Fruit fly (Drosophila melanogaster) whole organism, embryonic: Measurements from ENCODE around the gene H.
A peak's percentile ranks its signal among the peaks of the same experiment; 100 is the strongest.

ENCODE experiments used
- Aef1 ChIP-seq: fragments of 200-800 bp; sonication (Bioruptor generic); IDR thresholded peaks from 3 replicates; pipeline ENCODE4 v1.3.6; 2022; ENCODE audit warnings: missing biosample characterization, missing genetic modification characterization
- B-H1 ChIP-seq: fragments of 200-800 bp; sonication (Bioruptor generic); IDR thresholded peaks from 3 replicates; pipeline ENCODE4 v1.3.6; 2022; ENCODE audit warnings: missing biosample characterization, missing genetic modification characterization
- C15 ChIP-seq: fragments of 200-800 bp; sonication (Bioruptor generic); IDR thresholded peaks from 3 replicates; pipeline ENCODE4 v1.3.6; 2022; ENCODE audit warnings: missing biosample characterization, missing genetic modification characterization
- CG1024 ChIP-seq: fragments of 200-800 bp; sonication (Bioruptor generic); IDR thresholded peaks from 2 replicates; pipeline ENCODE4 v1.3.6; 2022; ENCODE audit warnings: missing biosample characterization, missing genetic modification characterization
- CG11398 ChIP-seq: fragments of 200-800 bp; sonication (Bioruptor generic); optimal IDR thresholded peaks from 2 replicates; lab custom pipeline; 2016; ENCODE audit warnings: missing biosample characterization, missing genetic modification characterization
- CG11456 ChIP-seq: fragments of 200-800 bp; sonication (Bioruptor generic); IDR thresholded peaks from 3 replicates; pipeline ENCODE4 v1.3.6; 2022; ENCODE audit warnings: missing biosample characterization, missing genetic modification characterization
- CG13424 ChIP-seq: fragments of 200-800 bp; sonication (Bioruptor generic); optimal IDR thresholded peaks from 2 replicates; lab custom pipeline; 2019; ENCODE audit warnings: missing biosample characterization, mild to moderate bottlenecking, missing genetic modification characterization, moderate library complexity
- CG13624 ChIP-seq: fragments of 200-800 bp; sonication (Bioruptor generic); optimal IDR thresholded peaks from 2 replicates; lab custom pipeline; 2016; ENCODE audit warnings: missing biosample characterization, missing genetic modification characterization
- CG14710 ChIP-seq: fragments of 200-800 bp; sonication (Bioruptor generic); optimal IDR thresholded peaks from 3 replicates; lab custom pipeline; 2019; ENCODE audit warnings: missing biosample characterization, mild to moderate bottlenecking, missing genetic modification characterization, moderate library complexity
- CG1647 ChIP-seq: fragments of 200-800 bp; sonication (Bioruptor generic); optimal IDR thresholded peaks from 3 replicates; lab custom pipeline; 2016; ENCODE audit warnings: missing biosample characterization, missing genetic modification characterization
- CG17328 ChIP-seq: fragments of 200-800 bp; sonication (Bioruptor generic); IDR thresholded peaks from 2 replicates; pipeline ENCODE4 v1.3.6; 2022; ENCODE audit warnings: missing biosample characterization, missing genetic modification characterization
- CG17829 ChIP-seq: fragments of 200-800 bp; optimal IDR thresholded peaks from 2 replicates; lab custom pipeline; 2019; ENCODE audit warnings: missing biosample characterization, mild to moderate bottlenecking, missing genetic modification characterization, moderate library complexity
- CG2116 ChIP-seq: fragments of 200-800 bp; sonication (Bioruptor generic); optimal IDR thresholded peaks from 3 replicates; lab custom pipeline; 2018; ENCODE audit warnings: missing biosample characterization, mild to moderate bottlenecking, missing genetic modification characterization
- CG2199 ChIP-seq: fragments of 200-800 bp; sonication (Bioruptor generic); IDR thresholded peaks from 3 replicates; pipeline ENCODE4 v1.3.6; 2022; ENCODE audit warnings: missing biosample characterization, missing genetic modification characterization
- CG31365 ChIP-seq: fragments of 200-800 bp; sonication (Bioruptor generic); optimal IDR thresholded peaks from 2 replicates; lab custom pipeline; 2018; ENCODE audit warnings: missing biosample characterization, mild to moderate bottlenecking, missing genetic modification characterization
- CG3281 ChIP-seq: fragments of 200-800 bp; sonication (Bioruptor generic); optimal IDR thresholded peaks from 3 replicates; lab custom pipeline; 2017; ENCODE audit warnings: missing biosample characterization, mild to moderate bottlenecking, missing genetic modification characterization
- CG5180 ChIP-seq: fragments of 200-800 bp; sonication (Bioruptor generic); optimal IDR thresholded peaks from 3 replicates; lab custom pipeline; 2017; ENCODE audit warnings: missing biosample characterization, missing genetic modification characterization, mild to moderate bottlenecking, moderate library complexity, missing genetic modification reagents
- CG6683 ChIP-seq: fragments of 200-800 bp; sonication (Bioruptor generic); optimal IDR thresholded peaks from 2 replicates; lab custom pipeline; 2017; ENCODE audit warnings: missing biosample characterization, mild to moderate bottlenecking, missing genetic modification characterization, missing genetic modification reagents
- CG8359 ChIP-seq: fragments of 200-800 bp; sonication (Bioruptor generic); optimal IDR thresholded peaks from 2 replicates; lab custom pipeline; 2017; ENCODE audit warnings: missing biosample characterization, mild to moderate bottlenecking, missing genetic modification characterization, borderline replicate concordance
- CG8388 ChIP-seq: fragments of 200-800 bp; sonication (Bioruptor generic); optimal IDR thresholded peaks from 2 replicates; lab custom pipeline; 2019; ENCODE audit warnings: missing biosample characterization, mild to moderate bottlenecking, missing genetic modification characterization, moderate library complexity
- CG8944 ChIP-seq: fragments of 200-800 bp; sonication (Bioruptor generic); optimal IDR thresholded peaks from 3 replicates; lab custom pipeline; 2016; ENCODE audit warnings: missing biosample characterization, missing genetic modification characterization
- CHES-1-like ChIP-seq: fragments of 200-800 bp; sonication (Bioruptor generic); optimal IDR thresholded peaks from 2 replicates; lab custom pipeline; 2016; ENCODE audit warnings: missing biosample characterization, missing genetic modification characterization
- CoRest ChIP-seq: fragments of 200-800 bp; sonication (Bioruptor generic); optimal IDR thresholded peaks from 3 replicates; lab custom pipeline; 2018; ENCODE audit warnings: missing biosample characterization, mild to moderate bottlenecking, missing genetic modification characterization, moderate library complexity
- Dbx ChIP-seq: fragments of 200-800 bp; sonication (Bioruptor generic); IDR thresholded peaks from 3 replicates; pipeline ENCODE4 v1.3.6; 2022; ENCODE audit warnings: missing biosample characterization, missing genetic modification characterization
- Doc2 ChIP-seq: fragments of 200-800 bp; sonication (Bioruptor generic); IDR thresholded peaks from 2 replicates; pipeline ENCODE4 v1.3.6; 2022; ENCODE audit warnings: missing biosample characterization, missing genetic modification characterization
- E2f1 ChIP-seq: fragments of 200-800 bp; sonication (Bioruptor generic); IDR thresholded peaks from 2 replicates; pipeline ENCODE4 v1.3.6; 2022; ENCODE audit warnings: missing biosample characterization, missing genetic modification characterization
- Mes4 ChIP-seq: fragments of 200-800 bp; sonication (Bioruptor generic); optimal IDR thresholded peaks from 2 replicates; lab custom pipeline; 2016; ENCODE audit warnings: missing biosample characterization, missing genetic modification characterization
- Oaz ChIP-seq: fragments of 200-800 bp; sonication (Bioruptor generic); IDR thresholded peaks from 2 replicates; pipeline ENCODE4 v1.3.6; 2022; ENCODE audit warnings: missing biosample characterization, missing genetic modification characterization
- Optix ChIP-seq: fragments of 200-800 bp; sonication (Bioruptor generic); IDR thresholded peaks from 3 replicates; pipeline ENCODE4 v1.3.6; 2022; ENCODE audit warnings: missing biosample characterization, missing genetic modification characterization
- Ssrp ChIP-seq: fragments of 200-800 bp; sonication (Bioruptor generic); optimal IDR thresholded peaks from 2 replicates; lab custom pipeline; 2018; ENCODE audit warnings: missing biosample characterization, mild to moderate bottlenecking, missing genetic modification characterization, moderate library complexity
- dimm ChIP-seq: fragments of 200-800 bp; sonication (Bioruptor generic); IDR thresholded peaks from 2 replicates; pipeline ENCODE4 v1.3.6; 2022; ENCODE audit warnings: missing biosample characterization, missing genetic modification characterization
- dysf ChIP-seq: fragments of 200-800 bp; sonication (Bioruptor generic); IDR thresholded peaks from 3 replicates; pipeline ENCODE4 v1.3.6; 2022; ENCODE audit warnings: missing biosample characterization, missing genetic modification characterization
- emc ChIP-seq: fragments of 200-800 bp; sonication (Bioruptor generic); optimal IDR thresholded peaks from 2 replicates; lab custom pipeline; 2016; ENCODE audit warnings: missing biosample characterization, missing genetic modification characterization
- fd96Cb ChIP-seq: fragments of 200-800 bp; sonication (Bioruptor generic); optimal IDR thresholded peaks from 2 replicates; lab custom pipeline; 2018; ENCODE audit warnings: missing biosample characterization, mild to moderate bottlenecking, missing genetic modification characterization, moderate library complexity
- gcm ChIP-seq: fragments of 200-800 bp; sonication (Bioruptor generic); optimal IDR thresholded peaks from 2 replicates; lab custom pipeline; 2019; ENCODE audit warnings: missing biosample characterization, mild to moderate bottlenecking, missing genetic modification characterization, moderate library complexity
- gsb ChIP-seq: fragments of 200-800 bp; sonication (Bioruptor generic); IDR thresholded peaks from 2 replicates; pipeline ENCODE4 v1.3.6; 2022; ENCODE audit warnings: missing biosample characterization, missing genetic modification characterization
- hb ChIP-seq: fragments of 200-800 bp; sonication (Bioruptor generic); IDR thresholded peaks from 3 replicates; pipeline ENCODE4 v1.3.6; 2022; ENCODE audit warnings: missing biosample characterization, missing genetic modification characterization; ENCODE audit not compliant: partially characterized antibody
- jigr1 ChIP-seq: fragments of 200-800 bp; sonication (Bioruptor generic); IDR thresholded peaks from 3 replicates; pipeline ENCODE4 v1.3.6; 2022; ENCODE audit warnings: missing biosample characterization, missing genetic modification characterization
- mirr ChIP-seq: fragments of 200-800 bp; sonication (Bioruptor generic); optimal IDR thresholded peaks from 3 replicates; lab custom pipeline; 2018; ENCODE audit warnings: missing biosample characterization, mild to moderate bottlenecking, missing genetic modification characterization
- oc ChIP-seq: fragments of 200-800 bp; sonication (Bioruptor generic); optimal IDR thresholded peaks from 2 replicates; lab custom pipeline; 2018; ENCODE audit warnings: missing biosample characterization, mild to moderate bottlenecking, missing genetic modification characterization, moderate library complexity
- pan ChIP-seq, 4 experiments: fragments of >200 bp in 3 of 4; fragments of 200-800 bp in 1 of 4; sonication (Bioruptor generic) in 1 of 4; optimal IDR thresholded peaks in 3 of 4; IDR thresholded peaks in 1 of 4; 2 replicates each; pipeline versions ENCODE4 v1.3.6 to Lab custom; 2017 to 2022; ENCODE audit warnings: missing biosample characterization in 2 of 4, missing genetic modification characterization in 2 of 4, mixed read lengths in 1 of 4
- peb ChIP-seq: fragments of 200-800 bp; sonication (Bioruptor generic); IDR thresholded peaks from 2 replicates; pipeline ENCODE4 v1.3.6; 2022; ENCODE audit warnings: missing biosample characterization, missing genetic modification characterization
- pum ChIP-seq: fragments of 200-800 bp; sonication (Bioruptor generic); optimal IDR thresholded peaks from 2 replicates; lab custom pipeline; 2016; ENCODE audit warnings: missing biosample characterization, missing genetic modification characterization
- salm ChIP-seq: fragments of 200-800 bp; sonication (Bioruptor generic); optimal IDR thresholded peaks from 2 replicates; lab custom pipeline; 2018; ENCODE audit warnings: missing biosample characterization, mild to moderate bottlenecking, missing genetic modification characterization
- sd ChIP-seq: fragments of 200-800 bp; sonication (Bioruptor generic); optimal IDR thresholded peaks from 3 replicates; lab custom pipeline; 2018; ENCODE audit warnings: missing biosample characterization, mild to moderate bottlenecking, missing genetic modification characterization, moderate library complexity
- sisA ChIP-seq: fragments of 200-800 bp; sonication (Bioruptor generic); IDR thresholded peaks from 2 replicates; pipeline ENCODE4 v1.3.6; 2022; ENCODE audit warnings: missing biosample characterization, missing genetic modification characterization
- slou ChIP-seq: fragments of 200-800 bp; sonication (Bioruptor generic); optimal IDR thresholded peaks from 3 replicates; lab custom pipeline; 2016; ENCODE audit warnings: missing biosample characterization, missing genetic modification characterization
- ssp ChIP-seq: fragments of 200-800 bp; sonication (Bioruptor generic); IDR thresholded peaks from 2 replicates; pipeline ENCODE4 v1.3.6; 2022; ENCODE audit warnings: missing biosample characterization, missing genetic modification characterization
- trh ChIP-seq: fragments of 200-800 bp; sonication (Bioruptor generic); optimal IDR thresholded peaks from 2 replicates; lab custom pipeline; 2016; ENCODE audit warnings: missing biosample characterization, missing genetic modification characterization
- vnd ChIP-seq: fragments of 200-800 bp; sonication (Bioruptor generic); IDR thresholded peaks from 3 replicates; pipeline ENCODE4 v1.3.6; 2022; ENCODE audit warnings: missing biosample characterization, missing genetic modification characterization; ENCODE audit not compliant: partially characterized antibody
- vvl ChIP-seq: fragments of 200-800 bp; sonication (Bioruptor generic); IDR thresholded peaks from 2 replicates; pipeline ENCODE4 v1.3.6; 2022; ENCODE audit warnings: missing biosample characterization, missing genetic modification characterization

H gene

dm6 chr3R:20588480-20588785, 33.3 kb upstream of the H start, which contains the start of gene Srp72 (continued):
- TF ChIP-seq gcm (GFP tag; lab: Kevin White, UChicago) (no peak), trh (GFP tag; lab: Kevin White, UChicago) (no peak), CG6683 (GFP tag; lab: Kevin White, UChicago) (no peak), CG17829 (peak; percentile 52), pan (optimal IDR thresholded peaks at IDR 0.05; lab: Kevin White, UChicago) (no peak), pan (GFP tag; optimal IDR thresholded peaks at IDR 0.05 in 1 of 2, IDR thresholded peaks at IDR 0.05 in 1 of 2) (peak in 1 of 2 experiments; percentile 65), ssp (GFP tag; lab: Robert Waterston, UW) (no peak), CG8388 (GFP tag; lab: Kevin White, UChicago) (peak; percentile 42), CG1647 (peak; percentile 17), CG2199 (GFP tag; lab: Robert Waterston, UW) (no peak), pum (GFP tag; lab: Kevin White, UChicago) (no peak), Dbx (GFP tag; lab: Robert Waterston, UW) (peak; percentile 54; the same call in 2 of the 3 replicates), CG3281 (GFP tag; lab: Kevin White, UChicago) (peak; percentile 42), sd (peak; percentile 33), CG14710 (tag; lab: Kevin White, UChicago) (peak; percentile 75), CG31365 (tag; lab: Kevin White, UChicago) (no peak), mirr (GFP tag; lab: Kevin White, UChicago) (no peak), Optix (GFP tag; lab: Robert Waterston, UW) (no peak), dysf (GFP tag; lab: Robert Waterston, UW) (no peak), CG11398 (GFP tag; lab: Kevin White, UChicago) (no peak), oc (tag; lab: Kevin White, UChicago) (no peak), peb (GFP tag; lab: Robert Waterston, UW) (no peak), CG5180 (GFP tag; lab: Kevin White, UChicago) (no peak), CHES-1-like (no peak), sisA (GFP tag; lab: Robert Waterston, UW) (peak; percentile 37; the same call in 1 of the 2 replicates), CG8359 (GFP tag; lab: Kevin White, UChicago) (no peak), CG11456 (no peak), CG17328 (peak; percentile 57; the same call in 1 of the 2 replicates), slou (GFP tag; lab: Kevin White, UChicago) (no peak), B-H1 (peak; percentile 25; the same call in 2 of the 3 replicates), dimm (GFP tag; lab: Robert Waterston, UW) (no peak), fd96Cb (peak; percentile 52), jigr1 (GFP tag; lab: Robert Waterston, UW) (peak; percentile 52; the same call in 1 of the 3 replicates), CG1024 (no peak), Aef1 (GFP tag; lab: Robert Waterston, UW) (0 out of 3 replicates have a peak, but pooled peaks have one; percentile 14), vvl (GFP tag; lab: Robert Waterston, UW) (peak; percentile 54), CG13624 (GFP tag; lab: Kevin White, UChicago) (no peak), hb (no peak), Doc2 (no peak), CG13424 (tag; lab: Kevin White, UChicago) (peak; percentile 55), CG8944 (no peak), emc (GFP tag; lab: Kevin White, UChicago) (no peak), vnd (no peak), CoRest (peak; percentile 42), CG2116 (GFP tag; lab: Kevin White, UChicago) (peak; percentile 18), C15 (no peak), salm (tag; lab: Kevin White, UChicago) (no peak), E2f1 (GFP tag; lab: Robert Waterston, UW) (no peak), Ssrp (tag; lab: Kevin White, UChicago) (peak; percentile 25), Oaz (GFP tag; lab: Robert Waterston, UW) (no peak), gsb (no peak), Mes4 (GFP tag; lab: Kevin White, UChicago) (no peak)
